Fruit fly (Drosophila melanogaster) whole organism, embryonic: ENCODE data around the gene RpL24.

Experiments
- CG10267 ChIP-seq: fragments of 200-800 bp; sonication (Bioruptor generic); optimal IDR thresholded peaks from 2 replicates; lab custom pipeline; 2018; ENCODE audit warnings: missing biosample characterization, mild to moderate bottlenecking, missing genetic modification characterization, moderate library complexity
- CG10654 ChIP-seq: fragments of 200-800 bp; sonication (Bioruptor generic); optimal IDR thresholded peaks from 2 replicates; lab custom pipeline; 2016; ENCODE audit warnings: missing biosample characterization, missing genetic modification characterization
- CG11093 ChIP-seq: fragments of 200-800 bp; sonication (Bioruptor generic); IDR thresholded peaks from 3 replicates; pipeline ENCODE4 v1.3.6; 2022; ENCODE audit warnings: missing biosample characterization, missing genetic modification characterization
- CG13624 ChIP-seq: fragments of 200-800 bp; sonication (Bioruptor generic); optimal IDR thresholded peaks from 2 replicates; lab custom pipeline; 2016; ENCODE audit warnings: missing biosample characterization, missing genetic modification characterization
- CG17186 ChIP-seq: fragments of 200-800 bp; sonication (Bioruptor generic); optimal IDR thresholded peaks from 3 replicates; lab custom pipeline; 2017; ENCODE audit warnings: missing biosample characterization, missing genetic modification reagents, missing genetic modification characterization
- CG17568 ChIP-seq: fragments of 200-800 bp; sonication (Bioruptor generic); optimal IDR thresholded peaks from 2 replicates; lab custom pipeline; 2018; ENCODE audit warnings: missing biosample characterization, mild to moderate bottlenecking, missing genetic modification characterization, moderate library complexity
- CG17612 ChIP-seq: fragments of 200-800 bp; sonication (Bioruptor generic); IDR thresholded peaks from 2 replicates; pipeline ENCODE4 v1.3.6; 2022; ENCODE audit warnings: missing biosample characterization, missing genetic modification characterization
- CG17802 ChIP-seq: fragments of 200-800 bp; sonication (Bioruptor generic); optimal IDR thresholded peaks from 2 replicates; lab custom pipeline; 2018; ENCODE audit warnings: missing biosample characterization, mild to moderate bottlenecking, missing genetic modification characterization, moderate library complexity
- CG2678 ChIP-seq: fragments of 200-800 bp; sonication (Bioruptor generic); optimal IDR thresholded peaks from 3 replicates; lab custom pipeline; 2019; ENCODE audit warnings: missing biosample characterization, mild to moderate bottlenecking, missing genetic modification characterization, moderate library complexity
- CG30431 ChIP-seq: fragments of 200-800 bp; sonication (Bioruptor generic); optimal IDR thresholded peaks from 2 replicates; lab custom pipeline; 2017; ENCODE audit warnings: missing biosample characterization, missing genetic modification characterization
- CG31224 ChIP-seq: fragments of 200-800 bp; sonication (Bioruptor generic); IDR thresholded peaks from 2 replicates; pipeline ENCODE4 v1.3.6; 2022; ENCODE audit warnings: missing biosample characterization, missing genetic modification characterization
- CG3726 ChIP-seq: fragments of 200-800 bp; sonication (Bioruptor generic); IDR thresholded peaks from 3 replicates; pipeline ENCODE4, ENCODE4 v1.3.6; 2022; ENCODE audit warnings: missing biosample characterization, missing genetic modification characterization
- CG4360 ChIP-seq: fragments of 200-800 bp; sonication (Bioruptor generic); IDR thresholded peaks from 2 replicates; pipeline ENCODE4 v1.3.6; 2022; ENCODE audit warnings: missing biosample characterization, missing genetic modification characterization
- CG4707 ChIP-seq: fragments of 200-800 bp; sonication (Bioruptor generic); optimal IDR thresholded peaks from 2 replicates; lab custom pipeline; 2018; ENCODE audit warnings: missing biosample characterization, mild to moderate bottlenecking, missing genetic modification characterization, moderate library complexity
- CG6272 ChIP-seq: fragments of 200-800 bp; sonication (Bioruptor generic); IDR thresholded peaks from 2 replicates; pipeline ENCODE4 v1.3.6; 2022; ENCODE audit warnings: missing biosample characterization, missing genetic modification characterization
- CG9797 ChIP-seq: fragments of 200-800 bp; sonication (Bioruptor generic); optimal IDR thresholded peaks from 3 replicates; lab custom pipeline; 2018; ENCODE audit warnings: missing biosample characterization, mild to moderate bottlenecking, missing genetic modification characterization
- CG9932 ChIP-seq: fragments of 200-800 bp; sonication (Bioruptor generic); IDR thresholded peaks from 2 replicates; pipeline ENCODE4 v1.3.6; 2022; ENCODE audit warnings: missing biosample characterization, missing genetic modification characterization
- Dfd ChIP-seq, 2 experiments: fragments of >200 bp; optimal IDR thresholded peaks; 2 replicates each; lab custom pipeline; 2017; ENCODE audit warnings: missing biosample characterization in 2 of 2, missing genetic modification characterization in 2 of 2
- Dll ChIP-seq: fragments of 200-800 bp; sonication (Bioruptor generic); IDR thresholded peaks from 4 replicates; pipeline ENCODE4 v1.3.6; 2022; ENCODE audit warnings: missing biosample characterization, missing genetic modification characterization; ENCODE audit not compliant: partially characterized antibody
- H15 ChIP-seq: fragments of 200-800 bp; sonication (Bioruptor generic); IDR thresholded peaks from 3 replicates; pipeline ENCODE4 v1.3.6; 2022; ENCODE audit warnings: missing biosample characterization, missing genetic modification characterization
- HLH54F ChIP-seq: fragments of 200-800 bp; sonication (Bioruptor generic); optimal IDR thresholded peaks from 3 replicates; lab custom pipeline; 2016; ENCODE audit warnings: missing biosample characterization, missing genetic modification characterization
- Hmx ChIP-seq: fragments of 200-800 bp; sonication (Bioruptor generic); optimal IDR thresholded peaks from 2 replicates; lab custom pipeline; 2016; ENCODE audit warnings: missing biosample characterization, missing genetic modification characterization
- Hr78 ChIP-seq, 2 experiments: fragments of 200-800 bp in 1 of 2; fragments of >200 bp in 1 of 2; sonication (Bioruptor generic) in 1 of 2; optimal IDR thresholded peaks; 2 replicates each; lab custom pipeline; 2017 to 2019; ENCODE audit warnings: missing biosample characterization in 2 of 2, missing genetic modification characterization in 2 of 2, mild to moderate bottlenecking in 1 of 2, moderate library complexity in 1 of 2
- Nf-YB ChIP-seq: fragments of 200-800 bp; sonication (Bioruptor generic); optimal IDR thresholded peaks from 3 replicates; lab custom pipeline; 2019; ENCODE audit warnings: missing biosample characterization, mild to moderate bottlenecking, missing genetic modification characterization, moderate library complexity
- Opbp ChIP-seq: fragments of 200-800 bp; sonication (Bioruptor generic); IDR thresholded peaks from 3 replicates; pipeline ENCODE4 v1.3.6; 2022; ENCODE audit warnings: missing biosample characterization, missing genetic modification characterization; ENCODE audit not compliant: partially characterized antibody
- Rx ChIP-seq: fragments of 200-800 bp; sonication (Bioruptor generic); IDR thresholded peaks from 2 replicates; pipeline ENCODE4 v1.3.6; 2022; ENCODE audit warnings: missing biosample characterization, missing genetic modification characterization
- Sox102F ChIP-seq: fragments of 200-800 bp; sonication (Bioruptor generic); optimal IDR thresholded peaks from 2 replicates; lab custom pipeline; 2018; ENCODE audit warnings: missing biosample characterization, mild to moderate bottlenecking, missing genetic modification characterization, moderate library complexity
- Taf1 ChIP-seq: fragments of 200-800 bp; sonication (Bioruptor generic); IDR thresholded peaks from 2 replicates; pipeline ENCODE4 v1.3.6; 2022; ENCODE audit warnings: missing biosample characterization, missing genetic modification characterization
- Vsx1 ChIP-seq: fragments of 200-800 bp; sonication (Bioruptor generic); optimal IDR thresholded peaks from 2 replicates; lab custom pipeline; 2017; ENCODE audit warnings: missing biosample characterization, mild to moderate bottlenecking, missing genetic modification characterization, missing genetic modification reagents
- ac ChIP-seq: fragments of 200-800 bp; sonication (Bioruptor generic); optimal IDR thresholded peaks from 3 replicates; lab custom pipeline; 2017; ENCODE audit warnings: missing biosample characterization, mild to moderate bottlenecking, missing genetic modification characterization
- aop ChIP-seq: fragments of 200-800 bp; sonication (Bioruptor generic); IDR thresholded peaks from 2 replicates; pipeline ENCODE4 v1.3.6; 2022; ENCODE audit warnings: missing biosample characterization, missing genetic modification characterization
- ap ChIP-seq: fragments of 200-800 bp; sonication (Bioruptor generic); IDR thresholded peaks from 2 replicates; pipeline ENCODE4 v1.3.6; 2022; ENCODE audit warnings: missing biosample characterization, missing genetic modification characterization
- ato ChIP-seq: fragments of 200-800 bp; sonication (Bioruptor generic); IDR thresholded peaks from 2 replicates; pipeline ENCODE4 v1.3.6; 2022; ENCODE audit warnings: missing biosample characterization, missing genetic modification characterization; ENCODE audit not compliant: partially characterized antibody
- bowl ChIP-seq: fragments of 200-800 bp; sonication (Bioruptor generic); IDR thresholded peaks from 2 replicates; pipeline ENCODE4 v1.3.6; 2022; ENCODE audit warnings: missing biosample characterization, missing genetic modification characterization
- chn ChIP-seq: fragments of 200-800 bp; sonication (Bioruptor generic); optimal IDR thresholded peaks from 2 replicates; lab custom pipeline; 2016; ENCODE audit warnings: missing biosample characterization, missing genetic modification characterization
- en ChIP-seq: fragments of 200-800 bp; sonication (Bioruptor generic); optimal IDR thresholded peaks from 2 replicates; lab custom pipeline; 2016; ENCODE audit warnings: missing biosample characterization, missing genetic modification characterization
- eve ChIP-seq, 2 experiments: fragments of >200 bp; optimal IDR thresholded peaks; 2 replicates each; lab custom pipeline; 2017; ENCODE audit warnings: missing biosample characterization in 2 of 2, missing genetic modification characterization in 2 of 2
- exex ChIP-seq: fragments of 200-800 bp; sonication (Bioruptor generic); optimal IDR thresholded peaks from 4 replicates; lab custom pipeline; 2018; ENCODE audit warnings: missing biosample characterization, mild to moderate bottlenecking, missing genetic modification characterization, moderate library complexity
- jigr1 ChIP-seq: fragments of 200-800 bp; sonication (Bioruptor generic); IDR thresholded peaks from 3 replicates; pipeline ENCODE4 v1.3.6; 2022; ENCODE audit warnings: missing biosample characterization, missing genetic modification characterization
- jumu ChIP-seq: fragments of 200-800 bp; sonication (Bioruptor generic); optimal IDR thresholded peaks from 3 replicates; lab custom pipeline; 2016; ENCODE audit warnings: missing biosample characterization, missing genetic modification characterization
- mirr ChIP-seq: fragments of 200-800 bp; sonication (Bioruptor generic); optimal IDR thresholded peaks from 3 replicates; lab custom pipeline; 2018; ENCODE audit warnings: missing biosample characterization, mild to moderate bottlenecking, missing genetic modification characterization
- nom ChIP-seq: fragments of 200-800 bp; sonication (Bioruptor generic); optimal IDR thresholded peaks from 2 replicates; lab custom pipeline; 2017; ENCODE audit warnings: missing biosample characterization, missing genetic modification characterization, mild to moderate bottlenecking, moderate library complexity, missing genetic modification reagents
- oc ChIP-seq: fragments of 200-800 bp; sonication (Bioruptor generic); optimal IDR thresholded peaks from 2 replicates; lab custom pipeline; 2018; ENCODE audit warnings: missing biosample characterization, mild to moderate bottlenecking, missing genetic modification characterization, moderate library complexity
- org-1 ChIP-seq: fragments of 200-800 bp; sonication (Bioruptor generic); optimal IDR thresholded peaks from 2 replicates; lab custom pipeline; 2017; ENCODE audit warnings: missing biosample characterization, missing genetic modification characterization
- ro ChIP-seq: fragments of 200-800 bp; sonication (Bioruptor generic); IDR thresholded peaks from 2 replicates; pipeline ENCODE4 v1.3.6; 2022; ENCODE audit warnings: missing biosample characterization, missing genetic modification characterization
- tll ChIP-seq, 2 experiments: fragments of 200-800 bp in 1 of 2; fragments of >200 bp in 1 of 2; sonication (Bioruptor generic) in 1 of 2; optimal IDR thresholded peaks; 2 replicates each; lab custom pipeline; 2017 to 2019; ENCODE audit warnings: missing biosample characterization in 2 of 2, missing genetic modification characterization in 2 of 2, mild to moderate bottlenecking in 1 of 2, moderate library complexity in 1 of 2
- ttk ChIP-seq: fragments of 200-800 bp; sonication (Bioruptor generic); IDR thresholded peaks from 2 replicates; pipeline ENCODE4 v2.1.2; 2022; ENCODE audit warnings: missing biosample characterization, missing genetic modification characterization
- unpg ChIP-seq: fragments of 200-800 bp; sonication (Bioruptor generic); optimal IDR thresholded peaks from 3 replicates; lab custom pipeline; 2018; ENCODE audit warnings: missing biosample characterization, mild to moderate bottlenecking, missing genetic modification characterization, moderate library complexity
- usp ChIP-seq: fragments of >200 bp; optimal IDR thresholded peaks from 2 replicates; lab custom pipeline; 2017; ENCODE audit warnings: missing biosample characterization, missing genetic modification characterization
- wdn ChIP-seq: fragments of 200-800 bp; sonication (Bioruptor generic); IDR thresholded peaks from 2 replicates; pipeline ENCODE4 v1.3.6; 2022; ENCODE audit warnings: missing biosample characterization, missing genetic modification characterization
- zen ChIP-seq: fragments of 200-800 bp; sonication (Bioruptor generic); optimal IDR thresholded peaks from 3 replicates; lab custom pipeline; 2018; ENCODE audit warnings: missing biosample characterization, mild to moderate bottlenecking, missing genetic modification characterization, moderate library complexity

RpL24 gene

dm6 chr2L:13382351-13383029 lies 12.4 kb downstream of the RpL24 start, which contains the start of gene loqs (continued):
- peak; percentile 73 for TF ChIP-seq Dll (GFP tag; lab: Robert Waterston, UW)
- no peak for TF ChIP-seq CG17186 (GFP tag; lab: Kevin White, UChicago)
- no peak for TF ChIP-seq CG31224 (GFP tag; lab: Robert Waterston, UW)
- no peak for TF ChIP-seq ato (GFP tag; lab: Robert Waterston, UW)
- no peak for TF ChIP-seq CG11093 (GFP tag; lab: Robert Waterston, UW)
- TF ChIP-seq nom (GFP tag; lab: Kevin White, UChicago) = no peak
- TF ChIP-seq CG30431 (GFP tag; lab: Kevin White, UChicago) = no peak
- TF ChIP-seq CG3726 (GFP tag; lab: Robert Waterston, UW) = no peak
- TF ChIP-seq ap (GFP tag; lab: Robert Waterston, UW) = no peak
- TF ChIP-seq zen = no peak
- TF ChIP-seq Dfd (GFP tag; optimal IDR thresholded peaks at IDR 0.05; lab: Kevin White, UChicago) = no peak
- no peak for TF ChIP-seq Sox102F
- no peak for TF ChIP-seq CG9797 (GFP tag; lab: Kevin White, UChicago)
- no peak for TF ChIP-seq wdn (GFP tag; lab: Robert Waterston, UW)
- no peak for TF ChIP-seq Hmx (GFP tag; lab: Kevin White, UChicago)
- TF ChIP-seq en (GFP tag; lab: Kevin White, UChicago) = no peak
- TF ChIP-seq oc (tag; lab: Kevin White, UChicago) = no peak
- no peak for TF ChIP-seq Rx (GFP tag; lab: Robert Waterston, UW)
- TF ChIP-seq unpg = no peak
- no peak for TF ChIP-seq H15
- TF ChIP-seq CG17612 = no peak
- no peak for TF ChIP-seq usp
- no peak for TF ChIP-seq chn
- TF ChIP-seq ac = no peak
- TF ChIP-seq CG13624 (GFP tag; lab: Kevin White, UChicago) = no peak
- no peak for TF ChIP-seq jigr1 (GFP tag; lab: Robert Waterston, UW)
- TF ChIP-seq CG17568 = no peak
- no peak for TF ChIP-seq Opbp (GFP tag; lab: Robert Waterston, UW)
- no peak for TF ChIP-seq tll (GFP tag; optimal IDR thresholded peaks at IDR 0.05; lab: Kevin White, UChicago)
- TF ChIP-seq CG17802 (tag; lab: Kevin White, UChicago) = no peak
- no peak for TF ChIP-seq Nf-YB (GFP tag; lab: Kevin White, UChicago)
- no peak for TF ChIP-seq CG6272 (GFP tag; lab: Robert Waterston, UW)
- TF ChIP-seq ro (GFP tag; lab: Robert Waterston, UW) = no peak
- no peak for TF ChIP-seq HLH54F (GFP tag; lab: Kevin White, UChicago)
- no peak for TF ChIP-seq CG2678 (tag; lab: Kevin White, UChicago)
- no peak for TF ChIP-seq org-1 (GFP tag; lab: Kevin White, UChicago)
- no peak for TF ChIP-seq aop (GFP tag; lab: Robert Waterston, UW)
- TF ChIP-seq ttk (GFP tag; lab: Robert Waterston, UW) = no peak
- TF ChIP-seq bowl (GFP tag; lab: Robert Waterston, UW) = no peak
- TF ChIP-seq CG10267 = peak; percentile 39
- TF ChIP-seq Hr78 (GFP tag; optimal IDR thresholded peaks at IDR 0.05; lab: Kevin White, UChicago) = no peak
- peak; percentile 55 for TF ChIP-seq CG9932 (GFP tag; lab: Robert Waterston, UW)
- no peak for TF ChIP-seq exex (tag; lab: Kevin White, UChicago)
- TF ChIP-seq CG4707 (GFP tag; lab: Kevin White, UChicago) = no peak
- TF ChIP-seq Vsx1 (GFP tag; lab: Kevin White, UChicago) = no peak
- no peak for TF ChIP-seq Taf1 (GFP tag; lab: Robert Waterston, UW)
- no peak for TF ChIP-seq eve (GFP tag; optimal IDR thresholded peaks at IDR 0.05; lab: Kevin White, UChicago)
- no peak for TF ChIP-seq mirr
- no peak for TF ChIP-seq jumu (GFP tag; lab: Kevin White, UChicago)
- TF ChIP-seq CG4360 (GFP tag; lab: Robert Waterston, UW) = no peak
- TF ChIP-seq CG10654 (GFP tag; lab: Kevin White, UChicago) = no peak
